7 worm cellular contexts compared by ENCODE assay signal in genomic region chrIII:8614490-8614889, ce11.
TF ChIP-seq lines count a peak whose summit lies in the region.

rha-2 (minus strand) TSS chrIII:8614569.

TF ChIP-seq in whole organism, L1 larva, 84 proteins besides CTCF, POLR2A, EP300 and RAD21 (continues in another document):
- no peak for TF ChIP-seq elt-2 (tag; optimal IDR thresholded peaks at IDR 0.05; lab: Kevin White, UChicago)
- TF ChIP-seq lsy-2 (tag; optimal IDR thresholded peaks at IDR 0.05; lab: Kevin White, UChicago), result peak; percentile 31 to 72
- no peak for TF ChIP-seq zag-1 (tag; optimal IDR thresholded peaks at IDR 0.05; lab: Kevin White, UChicago)
- no peak for TF ChIP-seq aly-2 (tag; optimal IDR thresholded peaks at IDR 0.05; lab: Kevin White, UChicago)
- no peak for TF ChIP-seq hlh-17 (GFP tag; optimal IDR thresholded peaks at IDR 0.05; lab: Kevin White, UChicago; ENCODE audit: borderline replicate concordance)
- TF ChIP-seq ceh-82 (tag; optimal IDR thresholded peaks at IDR 0.05; lab: Kevin White, UChicago), result peak in 1 of 3 experiments; percentile 27
- TF ChIP-seq dpl-1 (GFP tag; optimal IDR thresholded peaks at IDR 0.05; lab: Kevin White, UChicago), result peak; percentile 83 to 91 (median 88)
- no peak for TF ChIP-seq unc-130 (tag; optimal IDR thresholded peaks at IDR 0.05; lab: Kevin White, UChicago)
- peak; percentile 11 for TF ChIP-seq lin-39 (tag; optimal IDR thresholded peaks at IDR 0.05; lab: Kevin White, UChicago)
- no peak for TF ChIP-seq snpc-4 (tag; optimal IDR thresholded peaks at IDR 0.05; lab: Kevin White, UChicago)
- TF ChIP-seq nhr-84 (tag; optimal IDR thresholded peaks at IDR 0.05; lab: Kevin White, UChicago), result no peak
- peak; percentile 13 for TF ChIP-seq snu-23 (GFP tag; optimal IDR thresholded peaks at IDR 0.05; lab: Kevin White, UChicago)
- peak; percentile 5 for TF ChIP-seq xbp-1 (tag; optimal IDR thresholded peaks at IDR 0.05; lab: Kevin White, UChicago)

TF ChIP-seq in whole organism, L2 larva, 48 proteins besides CTCF, POLR2A, EP300 and RAD21 (continues in another document):
- TF ChIP-seq peb-1 (tag; optimal IDR thresholded peaks at IDR 0.05; lab: Kevin White, UChicago) (no peak), nhr-23 (tag; optimal IDR thresholded peaks at IDR 0.05; lab: Kevin White, UChicago) (no peak), unc-55 (GFP tag; optimal IDR thresholded peaks at IDR 0.05; lab: Kevin White, UChicago) (peak; percentile 74), sma-3 (GFP tag; optimal IDR thresholded peaks at IDR 0.05; lab: Kevin White, UChicago) (no peak), C34F6.9 (tag; optimal IDR thresholded peaks at IDR 0.05; lab: Kevin White, UChicago) (peak; percentile 71), R02D3.7 (tag; optimal IDR thresholded peaks at IDR 0.05; lab: Kevin White, UChicago) (no peak), elt-1 (tag; optimal IDR thresholded peaks at IDR 0.05; lab: Kevin White, UChicago) (no peak), mdl-1 (tag; optimal IDR thresholded peaks at IDR 0.05; lab: Kevin White, UChicago) (no peak), mbf-1 (tag; optimal IDR thresholded peaks at IDR 0.05; lab: Kevin White, UChicago) (no peak), nhr-10 (tag; optimal IDR thresholded peaks at IDR 0.05; lab: Kevin White, UChicago) (no peak), fos-1 (tag; optimal IDR thresholded peaks at IDR 0.05; lab: Kevin White, UChicago) (no peak), ceh-16 (tag; optimal IDR thresholded peaks at IDR 0.05; lab: Kevin White, UChicago) (no peak), ceh-82 (tag; optimal IDR thresholded peaks at IDR 0.05; lab: Kevin White, UChicago) (no peak), blmp-1 (tag; optimal IDR thresholded peaks at IDR 0.05; lab: Kevin White, UChicago; ENCODE audit: insufficient read depth) (no peak)

TF ChIP-seq in whole organism, L3 larva, 47 proteins besides CTCF, POLR2A, EP300 and RAD21 (continues in another document):
- TF ChIP-seq nfya-1 (tag; optimal IDR thresholded peaks at IDR 0.05; lab: Kevin White, UChicago; ENCODE audit: insufficient read depth), result peak; percentile 20
- TF ChIP-seq eor-1 (tag; optimal IDR thresholded peaks at IDR 0.05; lab: Kevin White, UChicago), result no peak
- peak; percentile 44 for TF ChIP-seq lin-15B (tag; optimal IDR thresholded peaks at IDR 0.05; lab: Kevin White, UChicago)
- TF ChIP-seq mml-1 (tag; optimal IDR thresholded peaks at IDR 0.05; lab: Kevin White, UChicago), result no peak
- no peak for TF ChIP-seq nhr-237 (tag; optimal IDR thresholded peaks at IDR 0.05; lab: Kevin White, UChicago)
- TF ChIP-seq egl-5 (tag; optimal IDR thresholded peaks at IDR 0.05; lab: Kevin White, UChicago), result no peak
- TF ChIP-seq nhr-28 (tag; optimal IDR thresholded peaks at IDR 0.05; lab: Kevin White, UChicago), result no peak
- no peak for TF ChIP-seq nhr-76 (tag; optimal IDR thresholded peaks at IDR 0.05; lab: Kevin White, UChicago)
- TF ChIP-seq nhr-12 (tag; optimal IDR thresholded peaks at IDR 0.05; lab: Kevin White, UChicago), result no peak
- TF ChIP-seq ceh-82 (tag; optimal IDR thresholded peaks at IDR 0.05; lab: Kevin White, UChicago), result no peak
- no peak for TF ChIP-seq R02D3.7 (tag; optimal IDR thresholded peaks at IDR 0.05; lab: Kevin White, UChicago)
- TF ChIP-seq elt-3 (tag; optimal IDR thresholded peaks at IDR 0.05; lab: Kevin White, UChicago), result no peak
- peak; percentile 9 for TF ChIP-seq hmg-11 (tag; optimal IDR thresholded peaks at IDR 0.05; lab: Kevin White, UChicago)
- peak; percentile 51 for TF ChIP-seq pha-4 (tag; optimal IDR thresholded peaks at IDR 0.05; lab: Kevin White, UChicago)

TF ChIP-seq in whole organism, L4 larva, 104 proteins besides CTCF, POLR2A, EP300 and RAD21:
- peak; percentile 80 for TF ChIP-seq dpl-1 (GFP tag; optimal IDR thresholded peaks at IDR 0.05; lab: Kevin White, UChicago)
- TF ChIP-seq lin-38 (GFP tag; IDR thresholded peaks at IDR 0.05; lab: Robert Waterston, UW), result peak; percentile 86
- TF ChIP-seq lsy-2 (tag; optimal IDR thresholded peaks at IDR 0.05; lab: Kevin White, UChicago), result peak in 1 of 2 experiments; percentile 33
- no peak for TF ChIP-seq gei-8 (GFP tag; optimal IDR thresholded peaks at IDR 0.05; lab: Kevin White, UChicago)
- no peak for TF ChIP-seq nhr-77 (tag; optimal IDR thresholded peaks at IDR 0.05; lab: Kevin White, UChicago)

TF ChIP-seq in whole organism, late embryonic, 69 proteins besides CTCF, POLR2A, EP300 and RAD21:
- TF ChIP-seq K02D7.2 (tag; optimal IDR thresholded peaks at IDR 0.05; lab: Kevin White, UChicago) (no peak), unc-42 (tag; optimal IDR thresholded peaks at IDR 0.05; lab: Kevin White, UChicago) (peak; percentile 47), fkh-6 (tag; optimal IDR thresholded peaks at IDR 0.05; lab: Kevin White, UChicago) (no peak)
TF ChIP-seq in whole organism, late embryonic: peak in this region for 1.

TF ChIP-seq in whole organism, mixed stage, embryonic, 35 proteins besides CTCF, POLR2A, EP300 and RAD21:
- TF ChIP-seq ces-1 (GFP tag; optimal IDR thresholded peaks at IDR 0.05; lab: Kevin White, UChicago), result peak; percentile 83
- TF ChIP-seq nhr-237 (tag; optimal IDR thresholded peaks at IDR 0.05; lab: Kevin White, UChicago), result peak; percentile 23
- no peak for TF ChIP-seq nhr-12 (tag; optimal IDR thresholded peaks at IDR 0.05; lab: Kevin White, UChicago)
- no peak for TF ChIP-seq pha-4 (tag; optimal IDR thresholded peaks at IDR 0.05; lab: Kevin White, UChicago)
- peak; percentile 48 for TF ChIP-seq lsy-2 (tag; optimal IDR thresholded peaks at IDR 0.05; lab: Kevin White, UChicago)
- TF ChIP-seq nhr-76 (tag; optimal IDR thresholded peaks at IDR 0.05; lab: Kevin White, UChicago), result no peak
- TF ChIP-seq ztf-11 (tag; optimal IDR thresholded peaks at IDR 0.05; lab: Kevin White, UChicago), result no peak
- TF ChIP-seq M03D4.4 (tag; optimal IDR thresholded peaks at IDR 0.05; lab: Kevin White, UChicago), result no peak
- TF ChIP-seq ceh-43 (GFP tag; optimal IDR thresholded peaks at IDR 0.05; lab: Kevin White, UChicago), result no peak
- TF ChIP-seq unc-39 (tag; optimal IDR thresholded peaks at IDR 0.05; lab: Kevin White, UChicago), result no peak
- no peak for TF ChIP-seq sem-2 (GFP tag; optimal IDR thresholded peaks at IDR 0.05; lab: Kevin White, UChicago)
- no peak for TF ChIP-seq ham-2 (GFP tag; optimal IDR thresholded peaks at IDR 0.05; lab: Kevin White, UChicago)
- no peak for TF ChIP-seq elt-1 (tag; optimal IDR thresholded peaks at IDR 0.05; lab: Kevin White, UChicago; ENCODE audit: borderline replicate concordance, insufficient read depth)
- no peak for TF ChIP-seq lin-13 (tag; optimal IDR thresholded peaks at IDR 0.05; lab: Kevin White, UChicago)
- TF ChIP-seq tbx-8 (GFP tag; optimal IDR thresholded peaks at IDR 0.05; lab: Kevin White, UChicago), result no peak
- TF ChIP-seq sptf-1 (tag; optimal IDR thresholded peaks at IDR 0.05; lab: Kevin White, UChicago), result no peak
- TF ChIP-seq zip-8 (tag; optimal IDR thresholded peaks at IDR 0.05; lab: Kevin White, UChicago), result no peak
- no peak for TF ChIP-seq nhr-28 (tag; optimal IDR thresholded peaks at IDR 0.05; lab: Kevin White, UChicago)
- no peak for TF ChIP-seq lin-32 (GFP tag; optimal IDR thresholded peaks at IDR 0.05; lab: Kevin White, UChicago)

TF ChIP-seq in whole organism, young adult, 124 proteins besides CTCF, POLR2A, EP300 and RAD21:
- TF ChIP-seq efl-1 (GFP tag; optimal IDR thresholded peaks at IDR 0.05; lab: Kevin White, UChicago) (peak; percentile 51), mcd-1 (GFP tag; IDR thresholded peaks at IDR 0.05; lab: Robert Waterston, UW) (peak; percentile 76), hrde-1 (tag; optimal IDR thresholded peaks at IDR 0.05; lab: Kevin White, UChicago; ENCODE audit: borderline replicate concordance) (no peak), lin-54 (GFP tag; optimal IDR thresholded peaks at IDR 0.05; lab: Kevin White, UChicago) (peak; percentile 42)
